Fruit fly (Drosophila melanogaster) Kc167 (cell line): ENCODE measurements around the gene CG7724.

ENCODE experiments used
- insv ChIP-seq: fragments of >200 bp; optimal IDR thresholded peaks from 3 replicates; lab custom pipeline; 2018; ENCODE audit warnings: missing external identifiers
- psq ChIP-seq: fragments of >200 bp; optimal IDR thresholded peaks from 2 replicates; lab custom pipeline; 2017; ENCODE audit warnings: missing external identifiers

- TF ChIP-seq insv (lab: Kevin White, UChicago) (no peak), psq (no peak)
These were observed 6.1 kb upstream of the CG7724 start, which contains the start of gene rogdi for dm6 chr3L:17049314-17049713.
